Worm (Caenorhabditis elegans) whole organism, young adult: ENCODE measurements around the gene rpia-1.

Experiments
- B0019.2 ChIP-seq: fragments of 200-800 bp; sonication (Bioruptor generic); conservative IDR thresholded peaks from 2 replicates; pipeline ENCODE4 v1.3.6; 2022; ENCODE audit warnings: missing genetic modification reagents, missing genetic modification characterization, missing compliant biosample characterization
- cebp-2 ChIP-seq: fragments of 200-800 bp; sonication (Bioruptor generic); IDR thresholded peaks from 2 replicates; pipeline ENCODE4 v1.3.6; 2022; ENCODE audit warnings: missing genetic modification characterization, missing compliant biosample characterization
- nhr-27 ChIP-seq: fragments of 200-800 bp; sonication (Bioruptor generic); optimal IDR thresholded peaks from 2 replicates; lab custom pipeline; 2018; ENCODE audit warnings: mild to moderate bottlenecking, missing genetic modification characterization, moderate library complexity, missing compliant biosample characterization
- repo-1 ChIP-seq: sonication (generic microtip); optimal IDR thresholded peaks from 2 replicates; lab custom pipeline; 2017; ENCODE audit warnings: mild to moderate bottlenecking, missing genetic modification characterization, missing compliant biosample characterization
- tbp1 ChIP-seq: fragments of 200-800 bp; sonication (Bioruptor generic); optimal IDR thresholded peaks from 2 replicates; lab custom pipeline; 2018; ENCODE audit warnings: mild to moderate bottlenecking, missing genetic modification characterization, missing compliant biosample characterization
- unc-62 ChIP-seq: fragments of 150-350 bp; optimal IDR thresholded peaks from 2 replicates; lab custom pipeline; 2014; ENCODE audit warnings: missing biosample characterization, missing genetic modification reagents, missing genetic modification characterization
- ztf-26 ChIP-seq: sonication (generic microtip); optimal IDR thresholded peaks from 2 replicates; lab custom pipeline; 2017; ENCODE audit warnings: missing genetic modification characterization, missing compliant biosample characterization

ce11 chrIII:7154526-7154925, 31.6 kb downstream of the rpia-1 start:
- TF ChIP-seq ztf-26 (tag; lab: Kevin White, UChicago) (no peak), B0019.2 (no peak), unc-62 (GFP tag; lab: Kevin White, UChicago) (no peak), cebp-2 (GFP tag; lab: Robert Waterston, UW) (no peak), tbp1 (no peak), repo-1 (tag; lab: Kevin White, UChicago) (no peak), nhr-27 (tag; lab: Kevin White, UChicago) (no peak)
